Fruit fly (Drosophila melanogaster) whole organism, embryonic: ENCODE data around the gene mnd.

Source experiments
- Adf1 ChIP-seq: fragments of 200-800 bp; sonication (Bioruptor generic); IDR thresholded peaks from 2 replicates; pipeline ENCODE4 v1.3.6; 2022; ENCODE audit warnings: missing biosample characterization, missing genetic modification characterization
- CG10654 ChIP-seq: fragments of 200-800 bp; sonication (Bioruptor generic); optimal IDR thresholded peaks from 2 replicates; lab custom pipeline; 2016; ENCODE audit warnings: missing biosample characterization, missing genetic modification characterization
- CG10979 ChIP-seq: fragments of 200-800 bp; sonication (Bioruptor generic); optimal IDR thresholded peaks from 2 replicates; lab custom pipeline; 2018; ENCODE audit warnings: missing biosample characterization, mild to moderate bottlenecking, missing genetic modification characterization, moderate library complexity
- CG12769 ChIP-seq: fragments of 200-800 bp; sonication (Bioruptor generic); optimal IDR thresholded peaks from 2 replicates; lab custom pipeline; 2019; ENCODE audit warnings: missing biosample characterization, mild to moderate bottlenecking, missing genetic modification characterization, moderate library complexity
- CG14667 ChIP-seq: fragments of 200-800 bp; sonication (Bioruptor generic); IDR thresholded peaks from 2 replicates; pipeline ENCODE4 v1.3.6; 2022; ENCODE audit warnings: missing biosample characterization, missing genetic modification characterization
- CG16815 ChIP-seq: fragments of 200-800 bp; sonication (Bioruptor generic); optimal IDR thresholded peaks from 3 replicates; lab custom pipeline; 2017; ENCODE audit warnings: missing biosample characterization, mild to moderate bottlenecking, missing genetic modification characterization
- CG17385 ChIP-seq: fragments of 200-800 bp; sonication (Bioruptor generic); optimal IDR thresholded peaks from 3 replicates; lab custom pipeline; 2018; ENCODE audit warnings: missing biosample characterization, mild to moderate bottlenecking, missing genetic modification characterization
- CG17568 ChIP-seq: fragments of 200-800 bp; sonication (Bioruptor generic); optimal IDR thresholded peaks from 2 replicates; lab custom pipeline; 2018; ENCODE audit warnings: missing biosample characterization, mild to moderate bottlenecking, missing genetic modification characterization, moderate library complexity
- CG18599 ChIP-seq: fragments of 200-800 bp; sonication (Bioruptor generic); optimal IDR thresholded peaks from 3 replicates; lab custom pipeline; 2017; ENCODE audit warnings: missing biosample characterization, missing genetic modification characterization, mild to moderate bottlenecking, moderate library complexity, missing genetic modification reagents
- CG31224 ChIP-seq: fragments of 200-800 bp; sonication (Bioruptor generic); IDR thresholded peaks from 2 replicates; pipeline ENCODE4 v1.3.6; 2022; ENCODE audit warnings: missing biosample characterization, missing genetic modification characterization
- CG3281 ChIP-seq: fragments of 200-800 bp; sonication (Bioruptor generic); optimal IDR thresholded peaks from 3 replicates; lab custom pipeline; 2017; ENCODE audit warnings: missing biosample characterization, mild to moderate bottlenecking, missing genetic modification characterization
- CG43689 ChIP-seq: fragments of 200-800 bp; sonication (Bioruptor generic); IDR thresholded peaks from 2 replicates; pipeline ENCODE4 v1.3.6; 2022; ENCODE audit warnings: missing biosample characterization, missing genetic modification characterization
- CG4617 ChIP-seq: fragments of 200-800 bp; sonication (Bioruptor generic); optimal IDR thresholded peaks from 3 replicates; lab custom pipeline; 2016; ENCODE audit warnings: missing biosample characterization, missing genetic modification characterization, borderline replicate concordance
- CG5953 ChIP-seq: fragments of 200-800 bp; sonication (Bioruptor generic); IDR thresholded peaks from 2 replicates; pipeline ENCODE4 v1.3.6; 2022; ENCODE audit warnings: missing biosample characterization, missing genetic modification characterization
- CG6272 ChIP-seq: fragments of 200-800 bp; sonication (Bioruptor generic); IDR thresholded peaks from 2 replicates; pipeline ENCODE4 v1.3.6; 2022; ENCODE audit warnings: missing biosample characterization, missing genetic modification characterization
- CG6791 ChIP-seq: fragments of 200-800 bp; sonication (Bioruptor generic); IDR thresholded peaks from 3 replicates; pipeline ENCODE4 v1.3.6; 2022; ENCODE audit warnings: missing biosample characterization, missing genetic modification characterization; ENCODE audit not compliant: partially characterized antibody
- CG7271 ChIP-seq: fragments of 200-800 bp; sonication (Bioruptor generic); optimal IDR thresholded peaks from 2 replicates; lab custom pipeline; 2018; ENCODE audit warnings: missing biosample characterization, mild to moderate bottlenecking, missing genetic modification characterization, moderate library complexity
- CG7839 ChIP-seq: fragments of 200-800 bp; sonication (Bioruptor generic); optimal IDR thresholded peaks from 3 replicates; lab custom pipeline; 2018; ENCODE audit warnings: missing biosample characterization, mild to moderate bottlenecking, missing genetic modification characterization, moderate library complexity
- CG7963 ChIP-seq: fragments of 200-800 bp; sonication (Bioruptor generic); IDR thresholded peaks from 3 replicates; pipeline ENCODE4 v1.3.6; 2022; ENCODE audit warnings: missing biosample characterization, missing genetic modification characterization; ENCODE audit not compliant: partially characterized antibody
- CG8478 ChIP-seq: fragments of >200 bp; optimal IDR thresholded peaks from 2 replicates; lab custom pipeline; 2018
- CG9437 ChIP-seq: fragments of 200-800 bp; sonication (Bioruptor generic); optimal IDR thresholded peaks from 2 replicates; lab custom pipeline; 2018; ENCODE audit warnings: missing biosample characterization, mild to moderate bottlenecking, missing genetic modification characterization
- CTCF ChIP-seq: fragments of 200-800 bp; sonication (Bioruptor generic); optimal IDR thresholded peaks from 2 replicates; lab custom pipeline; 2017; ENCODE audit warnings: missing biosample characterization, mild to moderate bottlenecking, missing genetic modification characterization, moderate library complexity
- Chrac-16 ChIP-seq: fragments of 200-800 bp; sonication (Bioruptor generic); optimal IDR thresholded peaks from 3 replicates; lab custom pipeline; 2016; ENCODE audit warnings: missing biosample characterization, missing genetic modification characterization
- Eip74EF ChIP-seq, 2 experiments: fragments of 200-800 bp in 1 of 2; fragments of >200 bp in 1 of 2; sonication (Bioruptor generic) in 1 of 2; optimal IDR thresholded peaks; 2 replicates each; lab custom pipeline; 2017 to 2019; ENCODE audit warnings: missing biosample characterization in 2 of 2, missing genetic modification characterization in 2 of 2, mild to moderate bottlenecking in 1 of 2, moderate library complexity in 1 of 2
- Elba2 ChIP-seq: fragments of 200-800 bp; sonication (Bioruptor generic); optimal IDR thresholded peaks from 3 replicates; lab custom pipeline; 2016; ENCODE audit warnings: missing biosample characterization, missing genetic modification characterization
- Ets97D ChIP-seq: fragments of 200-800 bp; sonication (Bioruptor generic); optimal IDR thresholded peaks from 3 replicates; lab custom pipeline; 2016; ENCODE audit warnings: missing biosample characterization, missing genetic modification characterization
- H2.0 ChIP-seq: fragments of 200-800 bp; sonication (Bioruptor generic); IDR thresholded peaks from 2 replicates; pipeline ENCODE4 v1.3.6; 2022; ENCODE audit warnings: missing biosample characterization, missing genetic modification characterization
- Hey ChIP-seq: fragments of 200-800 bp; sonication (Bioruptor generic); optimal IDR thresholded peaks from 3 replicates; lab custom pipeline; 2018; ENCODE audit warnings: missing biosample characterization, mild to moderate bottlenecking, missing genetic modification characterization
- Hmx ChIP-seq: fragments of 200-800 bp; sonication (Bioruptor generic); optimal IDR thresholded peaks from 2 replicates; lab custom pipeline; 2016; ENCODE audit warnings: missing biosample characterization, missing genetic modification characterization
- Jarid2 ChIP-seq: fragments of 200-800 bp; sonication (Bioruptor generic); optimal IDR thresholded peaks from 3 replicates; lab custom pipeline; 2017; ENCODE audit warnings: mild to moderate bottlenecking, missing biosample characterization, missing genetic modification reagents, missing genetic modification characterization
- Myb ChIP-seq: fragments of 200-800 bp; sonication (Bioruptor generic); optimal IDR thresholded peaks from 2 replicates; lab custom pipeline; 2016; ENCODE audit warnings: missing biosample characterization, missing genetic modification characterization
- NFAT ChIP-seq: fragments of 200-800 bp; sonication (Bioruptor generic); IDR thresholded peaks from 2 replicates; pipeline ENCODE4 v1.3.6; 2022; ENCODE audit warnings: missing biosample characterization, missing genetic modification characterization
- Oaz ChIP-seq: fragments of 200-800 bp; sonication (Bioruptor generic); IDR thresholded peaks from 2 replicates; pipeline ENCODE4 v1.3.6; 2022; ENCODE audit warnings: missing biosample characterization, missing genetic modification characterization
- Sin3A ChIP-seq: fragments of >200 bp; optimal IDR thresholded peaks from 2 replicates; lab custom pipeline; 2018
- Sox102F ChIP-seq: fragments of 200-800 bp; sonication (Bioruptor generic); optimal IDR thresholded peaks from 2 replicates; lab custom pipeline; 2018; ENCODE audit warnings: missing biosample characterization, mild to moderate bottlenecking, missing genetic modification characterization, moderate library complexity
- al ChIP-seq: fragments of 200-800 bp; sonication (Bioruptor generic); IDR thresholded peaks from 2 replicates; pipeline ENCODE4 v1.3.6; 2022; ENCODE audit warnings: missing biosample characterization, missing genetic modification characterization
- bbx ChIP-seq: fragments of 200-800 bp; sonication (Bioruptor generic); IDR thresholded peaks from 2 replicates; pipeline ENCODE4 v1.3.6; 2022; ENCODE audit warnings: missing biosample characterization, missing genetic modification characterization; ENCODE audit not compliant: partially characterized antibody
- chn ChIP-seq: fragments of 200-800 bp; sonication (Bioruptor generic); optimal IDR thresholded peaks from 2 replicates; lab custom pipeline; 2016; ENCODE audit warnings: missing biosample characterization, missing genetic modification characterization
- fd96Cb ChIP-seq: fragments of 200-800 bp; sonication (Bioruptor generic); optimal IDR thresholded peaks from 2 replicates; lab custom pipeline; 2018; ENCODE audit warnings: missing biosample characterization, mild to moderate bottlenecking, missing genetic modification characterization, moderate library complexity
- gce ChIP-seq: fragments of 200-800 bp; sonication (Bioruptor generic); IDR thresholded peaks from 3 replicates; pipeline ENCODE4 v1.3.6; 2022; ENCODE audit warnings: missing biosample characterization, missing genetic modification characterization
- grau ChIP-seq: fragments of 200-800 bp; optimal IDR thresholded peaks from 3 replicates; lab custom pipeline; 2019; ENCODE audit warnings: missing biosample characterization, mild to moderate bottlenecking, missing genetic modification characterization, moderate library complexity
- kay ChIP-seq: fragments of 200-800 bp; sonication (Bioruptor generic); optimal IDR thresholded peaks from 2 replicates; lab custom pipeline; 2016; ENCODE audit warnings: missing biosample characterization, missing genetic modification characterization
- maf-S ChIP-seq: fragments of 200-800 bp; sonication (Bioruptor generic); optimal IDR thresholded peaks from 2 replicates; lab custom pipeline; 2016; ENCODE audit warnings: missing biosample characterization, missing genetic modification characterization
- otp ChIP-seq: fragments of 200-800 bp; sonication (Bioruptor generic); IDR thresholded peaks from 3 replicates; pipeline ENCODE4, ENCODE4 v1.3.6; 2022; ENCODE audit warnings: missing biosample characterization, missing genetic modification characterization
- pb ChIP-seq: fragments of 200-800 bp; sonication (Bioruptor generic); optimal IDR thresholded peaks from 3 replicates; lab custom pipeline; 2016; ENCODE audit warnings: missing biosample characterization, missing genetic modification characterization
- peb ChIP-seq: fragments of 200-800 bp; sonication (Bioruptor generic); IDR thresholded peaks from 2 replicates; pipeline ENCODE4 v1.3.6; 2022; ENCODE audit warnings: missing biosample characterization, missing genetic modification characterization
- seq ChIP-seq: fragments of 200-800 bp; sonication (Bioruptor generic); IDR thresholded peaks from 2 replicates; pipeline ENCODE4 v1.3.6; 2022; ENCODE audit warnings: missing biosample characterization, missing genetic modification characterization
- tna ChIP-seq: fragments of 200-800 bp; sonication (Bioruptor generic); IDR thresholded peaks from 2 replicates; pipeline ENCODE4 v1.3.6; 2022; ENCODE audit warnings: missing biosample characterization, missing genetic modification characterization; ENCODE audit not compliant: partially characterized antibody
- trem ChIP-seq: fragments of 200-800 bp; optimal IDR thresholded peaks from 3 replicates; lab custom pipeline; 2019; ENCODE audit warnings: missing biosample characterization, mild to moderate bottlenecking, missing genetic modification characterization, moderate library complexity
- unc-4 ChIP-seq: fragments of 200-800 bp; sonication (Bioruptor generic); IDR thresholded peaks from 2 replicates; pipeline ENCODE4 v1.3.6; 2022; ENCODE audit warnings: missing biosample characterization, missing genetic modification characterization; ENCODE audit not compliant: partially characterized antibody
- wek ChIP-seq: fragments of 200-800 bp; sonication (Bioruptor generic); optimal IDR thresholded peaks from 3 replicates; lab custom pipeline; 2018; ENCODE audit warnings: missing biosample characterization, mild to moderate bottlenecking, missing genetic modification characterization, moderate library complexity

mnd gene

dm6 chr3L:14956288-14957032, 28.4 kb upstream of the mnd start (continued):
- TF ChIP-seq Jarid2 (no peak), Sin3A (lab: Kevin White, UChicago) (no peak), otp (GFP tag; lab: Robert Waterston, UW) (no peak), Eip74EF (GFP tag; optimal IDR thresholded peaks at IDR 0.05; lab: Kevin White, UChicago) (no peak), Elba2 (peak; percentile 8), kay (GFP tag; lab: Kevin White, UChicago) (no peak), CG7963 (GFP tag; lab: Robert Waterston, UW) (no peak), H2.0 (GFP tag; lab: Robert Waterston, UW) (no peak), bbx (GFP tag; lab: Robert Waterston, UW) (no peak), Sox102F (GFP tag; lab: Kevin White, UChicago) (no peak), trem (tag; lab: Kevin White, UChicago) (peak; percentile 42), Oaz (no peak), CG16815 (peak; percentile 2), CG3281 (no peak), CG9437 (GFP tag; lab: Kevin White, UChicago) (no peak), seq (GFP tag; lab: Robert Waterston, UW) (no peak), CTCF (GFP tag; lab: Kevin White, UChicago) (no peak), CG31224 (no peak), maf-S (GFP tag; lab: Kevin White, UChicago) (no peak), Ets97D (no peak), CG5953 (no peak), NFAT (GFP tag; lab: Robert Waterston, UW) (no peak), CG14667 (no peak), CG4617 (no peak), wek (peak; percentile 32), al (GFP tag; lab: Robert Waterston, UW) (no peak), chn (peak; percentile 15), CG7271 (tag; lab: Kevin White, UChicago) (peak; percentile 92), Adf1 (no peak), gce (no peak), tna (GFP tag; lab: Robert Waterston, UW) (no peak), grau (tag; lab: Kevin White, UChicago) (no peak), CG18599 (GFP tag; lab: Kevin White, UChicago) (no peak), CG10979 (tag; lab: Kevin White, UChicago) (peak; percentile 40), CG17568 (GFP tag; lab: Kevin White, UChicago) (peak; percentile 66), CG8478 (lab: Kevin White, UChicago) (no peak), CG12769 (tag; lab: Kevin White, UChicago) (no peak), CG6272 (GFP tag; lab: Robert Waterston, UW) (no peak), Myb (GFP tag; lab: Kevin White, UChicago) (no peak), CG10654 (GFP tag; lab: Kevin White, UChicago) (no peak), fd96Cb (tag; lab: Kevin White, UChicago) (no peak), unc-4 (GFP tag; lab: Robert Waterston, UW) (no peak), Chrac-16 (no peak), pb (GFP tag; lab: Kevin White, UChicago) (no peak), CG43689 (GFP tag; lab: Robert Waterston, UW) (no peak), Hmx (GFP tag; lab: Kevin White, UChicago) (no peak), CG6791 (GFP tag; lab: Robert Waterston, UW) (no peak), peb (no peak), CG7839 (tag; lab: Kevin White, UChicago) (no peak), Hey (tag; lab: Kevin White, UChicago) (no peak), CG17385 (GFP tag; lab: Kevin White, UChicago) (no peak)
